Fruit fly (Drosophila melanogaster) whole organism, embryonic: ENCODE results near the gene osk.

Source experiments
- Asciz ChIP-seq: fragments of 200-800 bp; sonication (Bioruptor generic); optimal IDR thresholded peaks from 2 replicates; lab custom pipeline; 2017; ENCODE audit warnings: missing biosample characterization, mild to moderate bottlenecking, missing genetic modification characterization, missing genetic modification reagents
- Atf6 ChIP-seq: fragments of 200-800 bp; sonication (Bioruptor generic); IDR thresholded peaks from 2 replicates; pipeline ENCODE4 v1.3.6; 2022; ENCODE audit warnings: missing biosample characterization, missing genetic modification characterization
- BEAF-32 ChIP-seq: fragments of 200-800 bp; sonication (Bioruptor generic); optimal IDR thresholded peaks from 3 replicates; lab custom pipeline; 2017; ENCODE audit warnings: missing biosample characterization, missing genetic modification characterization, mild to moderate bottlenecking, moderate library complexity, missing genetic modification reagents
- BtbVII ChIP-seq: fragments of 200-800 bp; sonication (Bioruptor generic); optimal IDR thresholded peaks from 3 replicates; lab custom pipeline; 2017; ENCODE audit warnings: missing biosample characterization, mild to moderate bottlenecking, missing genetic modification characterization
- CG11093 ChIP-seq: fragments of 200-800 bp; sonication (Bioruptor generic); IDR thresholded peaks from 3 replicates; pipeline ENCODE4 v1.3.6; 2022; ENCODE audit warnings: missing biosample characterization, missing genetic modification characterization
- CG11504 ChIP-seq: fragments of 200-800 bp; sonication (Bioruptor generic); optimal IDR thresholded peaks from 3 replicates; lab custom pipeline; 2019; ENCODE audit warnings: missing biosample characterization, mild to moderate bottlenecking, missing genetic modification characterization, moderate library complexity
- CG1233 ChIP-seq: fragments of 200-800 bp; sonication (Bioruptor generic); optimal IDR thresholded peaks from 4 replicates; lab custom pipeline; 2018; ENCODE audit warnings: missing biosample characterization, mild to moderate bottlenecking, missing genetic modification characterization
- CG14441 ChIP-seq: fragments of 200-800 bp; sonication (Bioruptor generic); IDR thresholded peaks from 2 replicates; pipeline ENCODE4 v1.3.6; 2022; ENCODE audit warnings: missing biosample characterization, missing genetic modification characterization
- CG31365 ChIP-seq: fragments of 200-800 bp; sonication (Bioruptor generic); optimal IDR thresholded peaks from 2 replicates; lab custom pipeline; 2018; ENCODE audit warnings: missing biosample characterization, mild to moderate bottlenecking, missing genetic modification characterization
- CG31441 ChIP-seq: fragments of 200-800 bp; sonication (Bioruptor generic); IDR thresholded peaks from 2 replicates; pipeline ENCODE4 v1.3.6; 2022; ENCODE audit warnings: missing biosample characterization, missing genetic modification characterization
- CG32772 ChIP-seq: fragments of 200-800 bp; sonication (Bioruptor generic); IDR thresholded peaks from 2 replicates; pipeline ENCODE4 v1.3.6; 2022; ENCODE audit warnings: missing biosample characterization, missing genetic modification characterization
- CG4707 ChIP-seq: fragments of 200-800 bp; sonication (Bioruptor generic); optimal IDR thresholded peaks from 2 replicates; lab custom pipeline; 2018; ENCODE audit warnings: missing biosample characterization, mild to moderate bottlenecking, missing genetic modification characterization, moderate library complexity
- CG4854 ChIP-seq: fragments of 200-800 bp; sonication (Bioruptor generic); optimal IDR thresholded peaks from 2 replicates; lab custom pipeline; 2016; ENCODE audit warnings: missing biosample characterization, missing genetic modification characterization, inconsistent platforms
- CG7839 ChIP-seq: fragments of 200-800 bp; sonication (Bioruptor generic); optimal IDR thresholded peaks from 3 replicates; lab custom pipeline; 2018; ENCODE audit warnings: missing biosample characterization, mild to moderate bottlenecking, missing genetic modification characterization, moderate library complexity
- CG7963 ChIP-seq: fragments of 200-800 bp; sonication (Bioruptor generic); IDR thresholded peaks from 3 replicates; pipeline ENCODE4 v1.3.6; 2022; ENCODE audit warnings: missing biosample characterization, missing genetic modification characterization; ENCODE audit not compliant: partially characterized antibody
- CG9876 ChIP-seq: fragments of 200-800 bp; sonication (Bioruptor generic); optimal IDR thresholded peaks from 2 replicates; lab custom pipeline; 2016; ENCODE audit warnings: missing biosample characterization, missing genetic modification characterization
- Doc3 ChIP-seq: fragments of 200-800 bp; sonication (Bioruptor generic); IDR thresholded peaks from 3 replicates; pipeline ENCODE4 v1.3.6; 2022; ENCODE audit warnings: missing biosample characterization, missing genetic modification characterization; ENCODE audit not compliant: partially characterized antibody
- Eip74EF ChIP-seq, 2 experiments: fragments of 200-800 bp in 1 of 2; fragments of >200 bp in 1 of 2; sonication (Bioruptor generic) in 1 of 2; optimal IDR thresholded peaks; 2 replicates each; lab custom pipeline; 2017 to 2019; ENCODE audit warnings: missing biosample characterization in 2 of 2, missing genetic modification characterization in 2 of 2, mild to moderate bottlenecking in 1 of 2, moderate library complexity in 1 of 2
- Fer1 ChIP-seq: fragments of 200-800 bp; sonication (Bioruptor generic); optimal IDR thresholded peaks from 2 replicates; lab custom pipeline; 2017; ENCODE audit warnings: missing biosample characterization, mild to moderate bottlenecking, missing genetic modification characterization
- H15 ChIP-seq: fragments of 200-800 bp; sonication (Bioruptor generic); IDR thresholded peaks from 3 replicates; pipeline ENCODE4 v1.3.6; 2022; ENCODE audit warnings: missing biosample characterization, missing genetic modification characterization
- H2.0 ChIP-seq: fragments of 200-800 bp; sonication (Bioruptor generic); IDR thresholded peaks from 2 replicates; pipeline ENCODE4 v1.3.6; 2022; ENCODE audit warnings: missing biosample characterization, missing genetic modification characterization
- HLH3B ChIP-seq: fragments of 200-800 bp; sonication (Bioruptor generic); IDR thresholded peaks from 2 replicates; pipeline ENCODE4 v1.3.6; 2022; ENCODE audit warnings: missing biosample characterization, missing genetic modification characterization
- Hmx ChIP-seq: fragments of 200-800 bp; sonication (Bioruptor generic); optimal IDR thresholded peaks from 2 replicates; lab custom pipeline; 2016; ENCODE audit warnings: missing biosample characterization, missing genetic modification characterization
- Mrtf ChIP-seq: fragments of 200-800 bp; sonication (Bioruptor generic); IDR thresholded peaks from 3 replicates; pipeline ENCODE4 v1.3.6; 2022; ENCODE audit warnings: missing biosample characterization, missing genetic modification characterization
- Neu2 ChIP-seq: fragments of 200-800 bp; sonication (Bioruptor generic); optimal IDR thresholded peaks from 3 replicates; lab custom pipeline; 2016; ENCODE audit warnings: missing biosample characterization, missing genetic modification characterization, borderline replicate concordance
- Opbp ChIP-seq: fragments of 200-800 bp; sonication (Bioruptor generic); IDR thresholded peaks from 3 replicates; pipeline ENCODE4 v1.3.6; 2022; ENCODE audit warnings: missing biosample characterization, missing genetic modification characterization; ENCODE audit not compliant: partially characterized antibody
- Optix ChIP-seq: fragments of 200-800 bp; sonication (Bioruptor generic); IDR thresholded peaks from 3 replicates; pipeline ENCODE4 v1.3.6; 2022; ENCODE audit warnings: missing biosample characterization, missing genetic modification characterization
- Rfx ChIP-seq: fragments of 200-800 bp; sonication (Bioruptor generic); IDR thresholded peaks from 2 replicates; pipeline ENCODE4 v1.3.6; 2022; ENCODE audit warnings: missing biosample characterization, missing genetic modification characterization
- Taf1 ChIP-seq: fragments of 200-800 bp; sonication (Bioruptor generic); IDR thresholded peaks from 2 replicates; pipeline ENCODE4 v1.3.6; 2022; ENCODE audit warnings: missing biosample characterization, missing genetic modification characterization
- Usf ChIP-seq: fragments of 200-800 bp; sonication (Bioruptor generic); optimal IDR thresholded peaks from 2 replicates; lab custom pipeline; 2017; ENCODE audit warnings: missing genotype, missing biosample characterization, missing genetic modification characterization
- al ChIP-seq: fragments of 200-800 bp; sonication (Bioruptor generic); IDR thresholded peaks from 2 replicates; pipeline ENCODE4 v1.3.6; 2022; ENCODE audit warnings: missing biosample characterization, missing genetic modification characterization
- az2 ChIP-seq: fragments of 200-800 bp; sonication (Bioruptor generic); optimal IDR thresholded peaks from 3 replicates; lab custom pipeline; 2016; ENCODE audit warnings: missing biosample characterization, missing genetic modification characterization
- cad ChIP-seq: fragments of >200 bp; optimal IDR thresholded peaks from 2 replicates; lab custom pipeline; 2017; ENCODE audit warnings: missing biosample characterization, missing genetic modification characterization
- dysf ChIP-seq: fragments of 200-800 bp; sonication (Bioruptor generic); IDR thresholded peaks from 3 replicates; pipeline ENCODE4 v1.3.6; 2022; ENCODE audit warnings: missing biosample characterization, missing genetic modification characterization
- ems ChIP-seq: fragments of 200-800 bp; sonication (Bioruptor generic); optimal IDR thresholded peaks from 3 replicates; lab custom pipeline; 2016; ENCODE audit warnings: missing biosample characterization, missing genetic modification characterization
- fd3F ChIP-seq: fragments of 200-800 bp; sonication (Bioruptor generic); optimal IDR thresholded peaks from 2 replicates; lab custom pipeline; 2018; ENCODE audit warnings: missing biosample characterization, mild to moderate bottlenecking, missing genetic modification characterization, moderate library complexity
- gfzf ChIP-seq: fragments of 200-800 bp; sonication (Bioruptor generic); optimal IDR thresholded peaks from 2 replicates; lab custom pipeline; 2016; ENCODE audit warnings: missing biosample characterization, mild to moderate bottlenecking, missing genetic modification characterization, moderate library complexity
- lov ChIP-seq, 2 experiments: fragments of 200-800 bp in 1 of 2; fragments of >200 bp in 1 of 2; sonication (Bioruptor generic) in 1 of 2; IDR thresholded peaks in 1 of 2; optimal IDR thresholded peaks in 1 of 2; 2 replicates in 1 of 2; 3 replicates in 1 of 2; pipeline versions ENCODE4 v1.3.6 to Lab custom; 2017 to 2022; ENCODE audit warnings: missing biosample characterization in 1 of 2, missing genetic modification characterization in 1 of 2
- mirr ChIP-seq: fragments of 200-800 bp; sonication (Bioruptor generic); optimal IDR thresholded peaks from 3 replicates; lab custom pipeline; 2018; ENCODE audit warnings: missing biosample characterization, mild to moderate bottlenecking, missing genetic modification characterization
- oc ChIP-seq: fragments of 200-800 bp; sonication (Bioruptor generic); optimal IDR thresholded peaks from 2 replicates; lab custom pipeline; 2018; ENCODE audit warnings: missing biosample characterization, mild to moderate bottlenecking, missing genetic modification characterization, moderate library complexity
- p53 ChIP-seq: fragments of 200-800 bp; sonication (Bioruptor generic); optimal IDR thresholded peaks from 2 replicates; lab custom pipeline; 2016; ENCODE audit warnings: missing biosample characterization, missing genetic modification characterization
- peb ChIP-seq: fragments of 200-800 bp; sonication (Bioruptor generic); IDR thresholded peaks from 2 replicates; pipeline ENCODE4 v1.3.6; 2022; ENCODE audit warnings: missing biosample characterization, missing genetic modification characterization
- pfk ChIP-seq: fragments of 200-800 bp; sonication (Bioruptor generic); optimal IDR thresholded peaks from 2 replicates; lab custom pipeline; 2018; ENCODE audit warnings: missing biosample characterization, mild to moderate bottlenecking, missing genetic modification characterization, moderate library complexity
- prd ChIP-seq, 3 experiments: fragments of >200 bp in 2 of 3; fragments of 200-800 bp in 1 of 3; sonication (Bioruptor generic) in 1 of 3; optimal IDR thresholded peaks in 2 of 3; IDR thresholded peaks in 1 of 3; 2 replicates in 2 of 3; 3 replicates in 1 of 3; pipeline versions ENCODE4 v1.3.6 to Lab custom; 2017 to 2022; ENCODE audit warnings: missing biosample characterization in 1 of 3, missing genetic modification characterization in 1 of 3
- tin ChIP-seq: fragments of 200-800 bp; sonication (Bioruptor generic); optimal IDR thresholded peaks from 3 replicates; lab custom pipeline; 2016; ENCODE audit warnings: missing biosample characterization, missing genetic modification characterization
- ttk ChIP-seq: fragments of 200-800 bp; sonication (Bioruptor generic); IDR thresholded peaks from 2 replicates; pipeline ENCODE4 v2.1.2; 2022; ENCODE audit warnings: missing biosample characterization, missing genetic modification characterization
- vvl ChIP-seq: fragments of 200-800 bp; sonication (Bioruptor generic); IDR thresholded peaks from 2 replicates; pipeline ENCODE4 v1.3.6; 2022; ENCODE audit warnings: missing biosample characterization, missing genetic modification characterization
- wor ChIP-seq: fragments of 200-800 bp; sonication (Bioruptor generic); IDR thresholded peaks from 2 replicates; pipeline ENCODE4 v1.3.6; 2022; ENCODE audit warnings: missing biosample characterization, missing genetic modification characterization

The osk gene

DNA sequence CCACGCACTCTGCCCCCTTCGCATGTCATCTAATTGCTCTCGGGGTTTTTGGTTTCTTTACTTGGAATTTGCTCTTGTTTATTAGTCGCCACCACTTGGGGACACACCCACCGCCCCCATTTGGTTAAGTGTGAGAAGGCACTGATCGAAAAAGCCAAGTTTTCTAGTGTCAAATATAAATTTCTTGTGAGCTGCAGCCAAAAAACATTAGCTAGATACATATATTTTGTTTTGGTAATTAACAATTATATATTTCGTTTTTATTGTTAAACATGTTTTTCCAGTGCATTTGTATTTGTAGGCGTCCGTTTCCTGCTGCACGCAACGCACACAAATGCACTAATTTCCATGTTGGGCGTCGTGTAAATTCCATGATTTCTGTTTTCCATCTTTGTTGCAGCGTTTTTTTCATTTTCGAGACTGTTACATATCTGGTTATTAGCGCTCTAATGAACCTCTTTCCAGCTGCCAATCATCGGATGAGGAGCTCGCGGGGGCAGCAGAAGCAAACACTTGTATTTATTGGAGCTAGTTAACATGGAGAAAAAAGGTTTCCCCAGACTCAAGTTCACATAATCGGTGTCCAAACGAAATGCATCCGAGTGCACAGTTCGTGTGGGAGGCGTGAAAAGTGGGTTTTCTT lies 14.7 kb upstream of the osk start (continued):
- TF ChIP-seq CG1233 (GFP tag; lab: Kevin White, UChicago) = peak; percentile 27
- no peak for TF ChIP-seq Taf1 (GFP tag; lab: Robert Waterston, UW)
- TF ChIP-seq CG7963 = no peak
- TF ChIP-seq Optix (GFP tag; lab: Robert Waterston, UW) = no peak
- peak in 1 of 2 experiments; percentile 57 for TF ChIP-seq Eip74EF (GFP tag; optimal IDR thresholded peaks at IDR 0.05; lab: Kevin White, UChicago)
- peak; percentile 65 for TF ChIP-seq CG11504 (tag; lab: Kevin White, UChicago)
- TF ChIP-seq Atf6 = no peak
- 0 out of 2 replicates have a peak, but pooled peaks have one; percentile 11 for TF ChIP-seq HLH3B (GFP tag; lab: Robert Waterston, UW)
- no peak for TF ChIP-seq Rfx (GFP tag; lab: Robert Waterston, UW)
- peak; percentile 79 for TF ChIP-seq vvl (GFP tag; lab: Robert Waterston, UW)
- TF ChIP-seq H15 (GFP tag; lab: Robert Waterston, UW) = 0 out of 3 replicates have a peak, but pooled peaks have one; percentile 7
- TF ChIP-seq fd3F = no peak
- no peak for TF ChIP-seq Hmx (GFP tag; lab: Kevin White, UChicago)
- TF ChIP-seq gfzf = no peak
- TF ChIP-seq tin (GFP tag; lab: Kevin White, UChicago) = peak; percentile 34
- TF ChIP-seq CG31441 (GFP tag; lab: Robert Waterston, UW) = peak; percentile 72
- no peak for TF ChIP-seq oc (tag; lab: Kevin White, UChicago)
- TF ChIP-seq cad (GFP tag; lab: Kevin White, UChicago) = no peak
- no peak for TF ChIP-seq CG4707 (GFP tag; lab: Kevin White, UChicago)
- TF ChIP-seq ems (GFP tag; lab: Kevin White, UChicago) = no peak
- no peak for TF ChIP-seq CG4854
- TF ChIP-seq CG11093 (GFP tag; lab: Robert Waterston, UW) = 0 out of 3 replicates have a peak, but pooled peaks have one; percentile 26
- TF ChIP-seq BEAF-32 (GFP tag; lab: Kevin White, UChicago) = no peak
- TF ChIP-seq wor = no peak
- peak; percentile 30; the same call in 1 of the 2 replicates for TF ChIP-seq peb
- TF ChIP-seq mirr = no peak
- TF ChIP-seq CG9876 (GFP tag; lab: Kevin White, UChicago) = no peak
- no peak for TF ChIP-seq Usf (GFP tag; lab: Kevin White, UChicago)
- no peak for TF ChIP-seq Fer1 (GFP tag; lab: Kevin White, UChicago)
- TF ChIP-seq dysf (GFP tag; lab: Robert Waterston, UW) = peak; percentile 32; the same call in 1 of the 3 replicates
- TF ChIP-seq az2 = no peak
- no peak for TF ChIP-seq Opbp (GFP tag; lab: Robert Waterston, UW)
- TF ChIP-seq CG14441 (GFP tag; lab: Robert Waterston, UW) = no peak
- no peak for TF ChIP-seq H2.0
- TF ChIP-seq Mrtf (GFP tag; lab: Robert Waterston, UW) = 0 out of 3 replicates have a peak, but pooled peaks have one; percentile 19
- TF ChIP-seq CG7839 (tag; lab: Kevin White, UChicago) = peak; percentile 52
- TF ChIP-seq BtbVII (GFP tag; lab: Kevin White, UChicago) = no peak
- TF ChIP-seq CG32772 (GFP tag; lab: Robert Waterston, UW) = peak; percentile 55; the same call in 1 of the 2 replicates
- TF ChIP-seq Neu2 = no peak
- TF ChIP-seq ttk = peak; percentile 63
- TF ChIP-seq p53 (GFP tag; lab: Kevin White, UChicago) = no peak
- no peak for TF ChIP-seq CG31365 (tag; lab: Kevin White, UChicago)
- no peak for TF ChIP-seq pfk
- TF ChIP-seq prd (optimal IDR thresholded peaks at IDR 0.05; lab: Kevin White, UChicago) = no peak
- peak; percentile 66; the same call in 2 of the 3 replicates for TF ChIP-seq prd (GFP tag; IDR thresholded peaks at IDR 0.05; lab: Robert Waterston, UW)
- TF ChIP-seq lov (optimal IDR thresholded peaks at IDR 0.05; lab: Kevin White, UChicago) = no peak
- peak; percentile 77; the same call in 2 of the 3 replicates for TF ChIP-seq lov (GFP tag; IDR thresholded peaks at IDR 0.05; lab: Robert Waterston, UW)
- no peak for TF ChIP-seq Doc3 (GFP tag; lab: Robert Waterston, UW)
- TF ChIP-seq al (GFP tag; lab: Robert Waterston, UW) = no peak
- peak; percentile 35 for TF ChIP-seq Asciz (GFP tag; lab: Kevin White, UChicago)
